Fruit fly (Drosophila melanogaster): Measurements from ENCODE around the gene p38a.

Gene p38a

DNA sequence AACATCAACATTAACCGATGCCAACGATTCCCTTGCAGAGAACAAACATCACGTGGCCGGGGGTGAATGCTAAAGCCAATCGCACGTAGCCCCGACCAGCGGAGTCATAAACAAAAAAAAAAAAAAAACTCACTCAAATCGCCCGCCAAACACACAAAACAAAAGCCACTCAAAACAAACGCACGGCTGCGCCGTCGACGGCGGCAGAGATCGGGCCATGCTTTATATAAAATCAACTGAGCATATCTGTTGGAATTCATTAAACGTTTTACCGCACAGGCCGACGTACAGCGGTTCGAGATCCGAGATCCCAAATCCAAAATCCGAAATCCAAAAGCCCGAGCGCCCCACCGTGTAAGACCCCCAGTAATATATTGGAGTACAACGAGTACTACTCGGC lies 20.3 kb upstream of the p38a start, which contains the start of gene CG13606:
Gene CG13606 (plus strand): TSS at position 250 of the 400 bp plus-strand sequence.
- TF ChIP-seq Hr96 (GFP tag; optimal IDR thresholded peaks at IDR 0.05) (no peak), bab1 (GFP tag; optimal IDR thresholded peaks at IDR 0.05) (no peak), Clk (GFP tag; optimal IDR thresholded peaks at IDR 0.05) (no peak), Mnt (GFP tag; optimal IDR thresholded peaks at IDR 0.05) (no peak), cnc (optimal IDR thresholded peaks at IDR 0.05) (no peak), CG5204 (GFP tag; optimal IDR thresholded peaks at IDR 0.05) (no peak), CG7101 (tag; optimal IDR thresholded peaks at IDR 0.05) (no peak), kay (GFP tag; ENCODE audit: borderline replicate concordance) (no peak), CG12768 (GFP tag; optimal IDR thresholded peaks at IDR 0.05) (no peak), pad (GFP tag; optimal IDR thresholded peaks at IDR 0.05) (no peak), CG11617 (GFP tag; optimal IDR thresholded peaks at IDR 0.05) (no peak), CG33017 (tag; optimal IDR thresholded peaks at IDR 0.05) (no peak), Crg-1 (GFP tag; optimal IDR thresholded peaks at IDR 0.05) (no peak), CG7045 (GFP tag; optimal IDR thresholded peaks at IDR 0.05) (no peak), tj (GFP tag; optimal IDR thresholded peaks at IDR 0.05) (no peak), cic (GFP tag; optimal IDR thresholded peaks at IDR 0.05) (no peak), ovo (GFP tag; optimal IDR thresholded peaks at IDR 0.05) (no peak), CG1620 (GFP tag; optimal IDR thresholded peaks at IDR 0.05) (no peak), CG14711 (tag; optimal IDR thresholded peaks at IDR 0.05) (no peak), toe (GFP tag; optimal IDR thresholded peaks at IDR 0.05) (no peak)

DNA sequence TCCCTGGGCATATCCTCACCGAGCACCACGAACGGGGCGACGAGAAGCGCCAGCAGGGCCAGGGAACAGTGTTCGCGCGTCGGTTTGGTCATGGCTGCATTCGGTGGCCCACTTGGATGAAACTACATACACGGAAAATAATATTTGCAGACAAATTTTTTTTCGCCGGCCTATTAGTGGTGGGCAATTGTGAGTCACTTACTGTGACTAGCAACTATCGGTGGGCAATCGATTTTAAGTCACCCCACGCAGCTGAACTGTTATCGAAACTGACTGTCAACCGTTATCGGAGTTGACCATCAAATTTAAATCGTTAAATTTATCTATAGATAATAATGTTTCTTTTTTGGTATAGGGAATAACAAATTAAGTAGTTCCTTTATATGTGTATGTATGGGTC lies 17.2 kb upstream of the p38a start, which contains the start of gene CG5510:
Gene CG5510 (minus strand): TSS at position 201 of the 400 bp plus-strand sequence.
- no peak for TF ChIP-seq CG33017 (tag; optimal IDR thresholded peaks at IDR 0.05)
- TF ChIP-seq toe (GFP tag; optimal IDR thresholded peaks at IDR 0.05), result no peak
- no peak for TF ChIP-seq kay (GFP tag; ENCODE audit: borderline replicate concordance)
- TF ChIP-seq CG14711 (tag; optimal IDR thresholded peaks at IDR 0.05), result peak; percentile 50
- peak; percentile 27 for TF ChIP-seq CG11617 (GFP tag; optimal IDR thresholded peaks at IDR 0.05)
- TF ChIP-seq Mnt (GFP tag; optimal IDR thresholded peaks at IDR 0.05), result peak; percentile 40
- TF ChIP-seq ovo (GFP tag; optimal IDR thresholded peaks at IDR 0.05), result no peak
- TF ChIP-seq cnc (optimal IDR thresholded peaks at IDR 0.05), result peak in 1 of 2 experiments; percentile 34
- no peak for TF ChIP-seq CG5204 (GFP tag; optimal IDR thresholded peaks at IDR 0.05)
- peak; percentile 33 for TF ChIP-seq Crg-1 (GFP tag; optimal IDR thresholded peaks at IDR 0.05)
- TF ChIP-seq CG12768 (GFP tag; optimal IDR thresholded peaks at IDR 0.05), result no peak
- TF ChIP-seq cic (GFP tag; optimal IDR thresholded peaks at IDR 0.05), result peak; percentile 16
- no peak for TF ChIP-seq Hr96 (GFP tag; optimal IDR thresholded peaks at IDR 0.05)
- TF ChIP-seq CG7045 (GFP tag; optimal IDR thresholded peaks at IDR 0.05), result no peak
- peak; percentile 2 for TF ChIP-seq pad (GFP tag; optimal IDR thresholded peaks at IDR 0.05)
- TF ChIP-seq Clk (GFP tag; optimal IDR thresholded peaks at IDR 0.05), result no peak
- peak; percentile 43 for TF ChIP-seq CG1620 (GFP tag; optimal IDR thresholded peaks at IDR 0.05)
- peak; percentile 18 for TF ChIP-seq tj (GFP tag; optimal IDR thresholded peaks at IDR 0.05)
- TF ChIP-seq CG7101 (tag; optimal IDR thresholded peaks at IDR 0.05), result peak; percentile 28
- peak; percentile 79 for TF ChIP-seq bab1 (GFP tag; optimal IDR thresholded peaks at IDR 0.05)

DNA sequence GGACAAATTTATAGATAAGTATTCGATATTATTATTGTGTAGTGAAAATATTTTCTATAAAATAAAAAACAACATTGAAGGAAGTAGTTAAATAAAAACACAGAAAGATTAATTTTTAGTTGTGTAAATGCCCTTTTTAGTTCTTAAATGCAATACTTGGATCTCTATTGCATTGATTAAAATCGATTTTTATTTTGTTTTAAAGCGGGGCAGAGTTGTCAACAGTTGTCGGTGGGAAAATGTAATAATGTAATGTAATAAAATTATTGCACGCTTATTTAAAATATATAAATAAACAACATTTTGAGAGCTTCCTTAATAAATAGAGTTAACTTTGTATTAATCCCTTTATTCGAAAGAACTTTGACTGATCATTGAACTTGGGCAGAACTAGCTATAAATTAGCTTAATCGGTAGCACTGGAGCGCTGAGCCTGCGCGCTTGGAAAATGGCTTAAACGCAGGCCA lies 11.5 kb upstream of the p38a start, which contains the start of gene Apc2:
Gene Apc2 (plus strand): TSS at position 411 of the 467 bp plus-strand sequence.
- peak; percentile 43 for TF ChIP-seq CG7045 (GFP tag; optimal IDR thresholded peaks at IDR 0.05)
- no peak for TF ChIP-seq Mnt (GFP tag; optimal IDR thresholded peaks at IDR 0.05)
- no peak for TF ChIP-seq Clk (GFP tag; optimal IDR thresholded peaks at IDR 0.05)
- peak; percentile 20 for TF ChIP-seq CG33017 (tag; optimal IDR thresholded peaks at IDR 0.05)
- no peak for TF ChIP-seq Hr96 (GFP tag; optimal IDR thresholded peaks at IDR 0.05)
- peak; percentile 81 for TF ChIP-seq CG11617 (GFP tag; optimal IDR thresholded peaks at IDR 0.05)
- peak; percentile 66 for TF ChIP-seq CG7101 (tag; optimal IDR thresholded peaks at IDR 0.05)
- peak; percentile 91 for TF ChIP-seq CG14711 (tag; optimal IDR thresholded peaks at IDR 0.05)
- peak; percentile 46 for TF ChIP-seq CG12768 (GFP tag; optimal IDR thresholded peaks at IDR 0.05)
- TF ChIP-seq pad (GFP tag; optimal IDR thresholded peaks at IDR 0.05), result peak; percentile 36
- TF ChIP-seq CG5204 (GFP tag; optimal IDR thresholded peaks at IDR 0.05), result no peak
- TF ChIP-seq ovo (GFP tag; optimal IDR thresholded peaks at IDR 0.05), result peak; percentile 37
- no peak for TF ChIP-seq kay (GFP tag; ENCODE audit: borderline replicate concordance)
- peak; percentile 50 for TF ChIP-seq bab1 (GFP tag; optimal IDR thresholded peaks at IDR 0.05)
- TF ChIP-seq cnc (optimal IDR thresholded peaks at IDR 0.05), result no peak
- peak; percentile 48 for TF ChIP-seq tj (GFP tag; optimal IDR thresholded peaks at IDR 0.05)
- TF ChIP-seq toe (GFP tag; optimal IDR thresholded peaks at IDR 0.05), result no peak
- TF ChIP-seq Crg-1 (GFP tag; optimal IDR thresholded peaks at IDR 0.05), result peak; percentile 32
- TF ChIP-seq CG1620 (GFP tag; optimal IDR thresholded peaks at IDR 0.05), result peak; percentile 26
- TF ChIP-seq cic (GFP tag; optimal IDR thresholded peaks at IDR 0.05), result peak; percentile 12

DNA sequence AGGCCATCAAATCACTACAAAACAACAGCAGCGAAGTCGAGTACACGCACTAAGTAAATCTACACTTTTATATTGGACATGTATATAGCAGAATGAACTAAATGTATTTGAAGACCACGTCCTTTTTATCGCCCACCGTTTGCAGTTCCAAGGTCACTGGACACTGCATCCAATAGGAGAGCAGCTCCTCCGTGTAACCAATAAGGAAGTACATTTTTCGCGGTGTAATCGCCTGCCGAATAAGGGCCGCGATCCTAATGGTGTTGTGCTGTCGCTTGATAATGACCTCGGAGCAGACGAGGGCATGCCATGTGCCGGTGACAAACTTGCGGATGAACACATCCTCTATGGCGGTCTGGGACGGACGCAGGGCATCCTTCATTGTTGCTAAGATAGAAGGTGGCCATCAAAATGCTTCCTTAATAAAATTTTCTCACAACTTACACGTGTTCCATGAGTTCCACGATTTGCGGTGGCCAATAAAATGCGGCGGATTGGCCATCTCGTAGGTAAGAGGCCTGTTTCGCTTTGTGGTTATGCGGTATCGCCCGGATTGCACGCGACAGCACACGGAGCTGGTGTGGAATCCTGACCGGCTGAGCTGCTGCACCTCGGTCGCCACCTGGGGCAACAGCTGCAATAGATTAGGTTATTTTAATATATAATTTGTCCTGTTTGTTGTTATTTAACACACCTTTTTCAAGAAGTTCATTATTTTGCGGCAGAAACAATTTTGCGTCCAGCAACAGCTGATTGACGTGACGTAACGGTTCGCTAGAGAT lies 10.8 kb upstream of the p38a start, which contains the start of gene mRpS24:
Gene mRpS24 (minus strand): TSS at position 772 of the 782 bp plus-strand sequence.
- TF ChIP-seq Hr96 (GFP tag; optimal IDR thresholded peaks at IDR 0.05) (no peak), kay (GFP tag; ENCODE audit: borderline replicate concordance) (no peak), tj (GFP tag; optimal IDR thresholded peaks at IDR 0.05) (no peak), Mnt (GFP tag; optimal IDR thresholded peaks at IDR 0.05) (peak; percentile 36), CG5204 (GFP tag; optimal IDR thresholded peaks at IDR 0.05) (no peak), bab1 (GFP tag; optimal IDR thresholded peaks at IDR 0.05) (no peak), pad (GFP tag; optimal IDR thresholded peaks at IDR 0.05) (no peak)

DNA sequence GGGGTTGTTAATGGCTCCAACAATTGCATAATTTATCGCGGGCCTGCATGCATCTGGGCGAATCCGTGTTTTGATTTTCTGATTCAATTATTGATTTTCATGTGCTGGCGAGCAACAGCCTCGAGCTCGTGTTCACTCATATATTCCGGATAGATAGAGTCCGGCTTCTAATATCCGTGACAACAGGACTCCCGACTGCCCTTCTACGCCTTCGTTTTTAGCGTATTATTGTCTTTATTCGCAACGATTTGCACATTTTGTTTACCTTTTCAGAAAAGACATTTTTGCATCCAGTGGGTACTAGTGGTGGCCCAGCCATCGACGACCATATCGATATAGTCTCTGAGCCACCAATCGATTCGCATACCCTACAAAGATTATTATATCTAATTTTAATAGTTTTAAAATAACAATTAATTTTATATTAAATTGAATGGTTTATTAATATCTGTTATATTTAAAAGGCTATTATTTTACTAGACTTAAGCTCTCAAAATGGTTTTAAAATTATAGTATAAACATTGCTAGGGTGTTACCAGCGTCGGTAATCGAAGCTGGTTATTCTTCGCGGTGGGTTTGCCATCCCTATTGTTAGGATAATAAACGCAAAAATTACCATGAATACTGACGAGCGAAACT lies 9.2 kb upstream of the p38a start, which contains the start of the genes Myo95E and TBC1d7:
Gene Myo95E (minus strand): TSS at position 326 of the 639 bp plus-strand sequence.
Gene TBC1d7 (plus strand): TSS at position 555 of the 639 bp plus-strand sequence.
- TF ChIP-seq pad (GFP tag; optimal IDR thresholded peaks at IDR 0.05) (peak; percentile 82), toe (GFP tag; optimal IDR thresholded peaks at IDR 0.05) (no peak), bab1 (GFP tag; optimal IDR thresholded peaks at IDR 0.05) (peak; percentile 88), Crg-1 (GFP tag; optimal IDR thresholded peaks at IDR 0.05) (peak; percentile 45), CG33017 (tag; optimal IDR thresholded peaks at IDR 0.05) (peak; percentile 91), Clk (GFP tag; optimal IDR thresholded peaks at IDR 0.05) (peak; percentile 38), tj (GFP tag; optimal IDR thresholded peaks at IDR 0.05) (peak; percentile 50), CG14711 (tag; optimal IDR thresholded peaks at IDR 0.05) (peak; percentile 90), Mnt (GFP tag; optimal IDR thresholded peaks at IDR 0.05) (peak; percentile 75), CG1620 (GFP tag; optimal IDR thresholded peaks at IDR 0.05) (peak; percentile 57), kay (GFP tag; ENCODE audit: borderline replicate concordance) (no peak), CG7045 (GFP tag; optimal IDR thresholded peaks at IDR 0.05) (peak; percentile 83), cic (GFP tag; optimal IDR thresholded peaks at IDR 0.05) (peak; percentile 34), CG7101 (tag; optimal IDR thresholded peaks at IDR 0.05) (peak; percentile 94), cnc (optimal IDR thresholded peaks at IDR 0.05) (no peak), CG12768 (GFP tag; optimal IDR thresholded peaks at IDR 0.05) (peak; percentile 91), CG5204 (GFP tag; optimal IDR thresholded peaks at IDR 0.05) (no peak), Hr96 (GFP tag; optimal IDR thresholded peaks at IDR 0.05) (no peak), CG11617 (GFP tag; optimal IDR thresholded peaks at IDR 0.05) (peak; percentile 86), ovo (GFP tag; optimal IDR thresholded peaks at IDR 0.05) (peak; percentile 17)
